Worm (Caenorhabditis elegans) whole organism, late embryonic: ENCODE measurements around the gene C28H8.2.

Experiments used
- ama-1 ChIP-seq: fragments of 150-350 bp; optimal IDR thresholded peaks from 2 replicates; lab custom pipeline; 2014
- ceh-34 ChIP-seq: sonication (generic microtip); optimal IDR thresholded peaks from 2 replicates; lab custom pipeline; 2016; ENCODE audit warnings: mild to moderate bottlenecking, missing genetic modification characterization, missing compliant biosample characterization
- ets-4 ChIP-seq: sonication (generic microtip); optimal IDR thresholded peaks from 2 replicates; lab custom pipeline; 2016; ENCODE audit warnings: missing genetic modification characterization, missing compliant biosample characterization
- eyg-1 ChIP-seq: sonication (generic microtip); optimal IDR thresholded peaks from 2 replicates; lab custom pipeline; 2016; ENCODE audit warnings: missing genotype, missing genetic modification characterization, missing compliant biosample characterization
- fkh-10 ChIP-seq: fragments of 150-350 bp; optimal IDR thresholded peaks from 2 replicates; lab custom pipeline; 2014; ENCODE audit warnings: missing biosample characterization, missing genetic modification reagents, missing genetic modification characterization
- hlh-13 ChIP-seq: fragments of 200-800 bp; sonication (Bioruptor generic); optimal IDR thresholded peaks from 2 replicates; lab custom pipeline; 2018; ENCODE audit warnings: mild to moderate bottlenecking, missing genetic modification characterization, missing compliant biosample characterization
- lim-6 ChIP-seq: sonication (generic microtip); optimal IDR thresholded peaks from 2 replicates; lab custom pipeline; 2016; ENCODE audit warnings: missing genetic modification characterization, missing compliant biosample characterization
- pha-4 ChIP-seq: fragments of 150-350 bp; optimal IDR thresholded peaks from 2 replicates; lab custom pipeline; 2018; ENCODE audit warnings: missing biosample characterization, missing genetic modification reagents, missing genetic modification characterization
- ref-2 ChIP-seq: sonication (generic microtip); optimal IDR thresholded peaks from 2 replicates; lab custom pipeline; 2016; ENCODE audit warnings: missing genetic modification characterization, missing compliant biosample characterization
- unc-86 ChIP-seq: sonication (generic microtip); optimal IDR thresholded peaks from 2 replicates; lab custom pipeline; 2016; ENCODE audit warnings: missing genetic modification characterization, missing compliant biosample characterization
- zip-5 ChIP-seq: sonication (generic microtip); optimal IDR thresholded peaks from 2 replicates; lab custom pipeline; 2016; ENCODE audit warnings: missing genetic modification characterization, missing compliant biosample characterization

ce11 chrIII:5874263-5874662, 45.9 kb upstream of the C28H8.2 start:
- TF ChIP-seq eyg-1 (tag; lab: Kevin White, UChicago) (no peak), fkh-10 (GFP tag; lab: Kevin White, UChicago) (no peak), zip-5 (tag; lab: Kevin White, UChicago) (no peak), hlh-13 (GFP tag; lab: Kevin White, UChicago) (no peak), ama-1 (no peak), ceh-34 (no peak), ref-2 (tag; lab: Kevin White, UChicago) (no peak), ets-4 (no peak), pha-4 (tag; lab: Kevin White, UChicago) (no peak), unc-86 (tag; lab: Kevin White, UChicago) (no peak), lim-6 (tag; lab: Kevin White, UChicago) (no peak)
